Worm (Caenorhabditis elegans) whole organism, L2 larva: ENCODE results near the gene nhr-180.

Experiments used
- egl-27 ChIP-seq: sonication (generic microtip); optimal IDR thresholded peaks from 3 replicates; lab custom pipeline; 2017; ENCODE audit warnings: missing biosample characterization, missing genetic modification reagents, missing genetic modification characterization
- mdl-1 ChIP-seq, 2 experiments: fragments of 150-350 bp in 1 of 2; sonication (generic microtip) in 1 of 2; optimal IDR thresholded peaks; 2 replicates each; lab custom pipeline; 2017; ENCODE audit warnings: missing biosample characterization in 2 of 2, missing genetic modification characterization in 2 of 2
- nhr-10 ChIP-seq: sonication (generic microtip); optimal IDR thresholded peaks from 2 replicates; lab custom pipeline; 2017; ENCODE audit warnings: missing biosample characterization, missing genetic modification characterization
- snpc-4 ChIP-seq: fragments of 150-350 bp; optimal IDR thresholded peaks from 2 replicates; lab custom pipeline; 2014; ENCODE audit warnings: missing biosample characterization, missing genetic modification characterization

- TF ChIP-seq mdl-1 (tag; optimal IDR thresholded peaks at IDR 0.05; lab: Kevin White, UChicago) (no peak), nhr-10 (tag; lab: Kevin White, UChicago) (no peak), egl-27 (tag; lab: Kevin White, UChicago) (no peak), snpc-4 (tag; lab: Kevin White, UChicago) (no peak)
Observed at ce11 chrV:660210-660609, 7.1 kb downstream of the nhr-180 start, which contains the start of gene F31F4.17.
